Fruit fly (Drosophila melanogaster) whole organism, embryonic: ENCODE measurements around the gene Rpn1.

Experiments used
- Atf3 ChIP-seq: fragments of 200-800 bp; sonication (Bioruptor generic); optimal IDR thresholded peaks from 3 replicates; lab custom pipeline; 2016; ENCODE audit warnings: missing biosample characterization, missing genetic modification characterization
- Atf6 ChIP-seq: fragments of 200-800 bp; sonication (Bioruptor generic); IDR thresholded peaks from 2 replicates; pipeline ENCODE4 v1.3.6; 2022; ENCODE audit warnings: missing biosample characterization, missing genetic modification characterization
- Awh ChIP-seq: fragments of 200-800 bp; sonication (Bioruptor generic); IDR thresholded peaks from 2 replicates; pipeline ENCODE4, ENCODE4 v1.3.6; 2022; ENCODE audit warnings: missing biosample characterization, missing genetic modification characterization
- BtbVII ChIP-seq: fragments of 200-800 bp; sonication (Bioruptor generic); optimal IDR thresholded peaks from 3 replicates; lab custom pipeline; 2017; ENCODE audit warnings: missing biosample characterization, mild to moderate bottlenecking, missing genetic modification characterization
- CG1024 ChIP-seq: fragments of 200-800 bp; sonication (Bioruptor generic); IDR thresholded peaks from 2 replicates; pipeline ENCODE4 v1.3.6; 2022; ENCODE audit warnings: missing biosample characterization, missing genetic modification characterization
- CG10274 ChIP-seq: fragments of 200-800 bp; sonication (Bioruptor generic); optimal IDR thresholded peaks from 3 replicates; lab custom pipeline; 2017; ENCODE audit warnings: missing biosample characterization, mild to moderate bottlenecking, missing genetic modification characterization
- CG11093 ChIP-seq: fragments of 200-800 bp; sonication (Bioruptor generic); IDR thresholded peaks from 3 replicates; pipeline ENCODE4 v1.3.6; 2022; ENCODE audit warnings: missing biosample characterization, missing genetic modification characterization
- CG12104 ChIP-seq: fragments of 200-800 bp; sonication (Bioruptor generic); optimal IDR thresholded peaks from 3 replicates; lab custom pipeline; 2016; ENCODE audit warnings: missing biosample characterization, missing genetic modification characterization
- CG12236 ChIP-seq: fragments of 200-800 bp; sonication (Bioruptor generic); optimal IDR thresholded peaks from 2 replicates; lab custom pipeline; 2016; ENCODE audit warnings: missing biosample characterization, missing genetic modification characterization
- CG12391 ChIP-seq: fragments of 200-800 bp; sonication (Bioruptor generic); optimal IDR thresholded peaks from 3 replicates; lab custom pipeline; 2018; ENCODE audit warnings: missing biosample characterization, mild to moderate bottlenecking, missing genetic modification characterization, moderate library complexity
- CG13296 ChIP-seq: fragments of 200-800 bp; sonication (Bioruptor generic); optimal IDR thresholded peaks from 3 replicates; lab custom pipeline; 2018; ENCODE audit warnings: missing biosample characterization, mild to moderate bottlenecking, missing genetic modification characterization
- CG13894 ChIP-seq: fragments of 200-800 bp; sonication (Bioruptor generic); optimal IDR thresholded peaks from 3 replicates; lab custom pipeline; 2018; ENCODE audit warnings: missing biosample characterization, mild to moderate bottlenecking, missing genetic modification characterization, moderate library complexity
- CG15073 ChIP-seq: fragments of 200-800 bp; sonication (Bioruptor generic); optimal IDR thresholded peaks from 2 replicates; lab custom pipeline; 2016; ENCODE audit warnings: missing biosample characterization, missing genetic modification characterization
- CG15696 ChIP-seq: fragments of 200-800 bp; sonication (Bioruptor generic); optimal IDR thresholded peaks from 2 replicates; lab custom pipeline; 2019; ENCODE audit warnings: missing biosample characterization, mild to moderate bottlenecking, missing genetic modification characterization, moderate library complexity
- CG17912 ChIP-seq: fragments of 200-800 bp; sonication (Bioruptor generic); optimal IDR thresholded peaks from 2 replicates; lab custom pipeline; 2018; ENCODE audit warnings: missing biosample characterization, mild to moderate bottlenecking, missing genetic modification characterization
- CG18619 ChIP-seq: fragments of 200-800 bp; sonication (Bioruptor generic); optimal IDR thresholded peaks from 3 replicates; lab custom pipeline; 2017; ENCODE audit warnings: missing biosample characterization, mild to moderate bottlenecking, missing genetic modification characterization
- CG18764 ChIP-seq: fragments of 200-800 bp; sonication (Bioruptor generic); optimal IDR thresholded peaks from 3 replicates; lab custom pipeline; 2016; ENCODE audit warnings: missing biosample characterization, missing genetic modification characterization
- CG31224 ChIP-seq: fragments of 200-800 bp; sonication (Bioruptor generic); IDR thresholded peaks from 2 replicates; pipeline ENCODE4 v1.3.6; 2022; ENCODE audit warnings: missing biosample characterization, missing genetic modification characterization
- CG31388 ChIP-seq: fragments of 200-800 bp; sonication (Bioruptor generic); optimal IDR thresholded peaks from 2 replicates; lab custom pipeline; 2016; ENCODE audit warnings: missing biosample characterization, missing genetic modification characterization
- CG4328 ChIP-seq: fragments of 200-800 bp; sonication (Bioruptor generic); optimal IDR thresholded peaks from 3 replicates; lab custom pipeline; 2017; ENCODE audit warnings: missing biosample characterization, missing genetic modification reagents, missing genetic modification characterization
- CG43689 ChIP-seq: fragments of 200-800 bp; sonication (Bioruptor generic); IDR thresholded peaks from 2 replicates; pipeline ENCODE4 v1.3.6; 2022; ENCODE audit warnings: missing biosample characterization, missing genetic modification characterization
- CG6683 ChIP-seq: fragments of 200-800 bp; sonication (Bioruptor generic); optimal IDR thresholded peaks from 2 replicates; lab custom pipeline; 2017; ENCODE audit warnings: missing biosample characterization, mild to moderate bottlenecking, missing genetic modification characterization, missing genetic modification reagents
- CG8924 ChIP-seq: fragments of 200-800 bp; optimal IDR thresholded peaks from 3 replicates; lab custom pipeline; 2019; ENCODE audit warnings: missing biosample characterization, mild to moderate bottlenecking, missing genetic modification characterization, moderate library complexity
- D19A ChIP-seq: fragments of 200-800 bp; optimal IDR thresholded peaks from 3 replicates; lab custom pipeline; 2019; ENCODE audit warnings: missing biosample characterization, mild to moderate bottlenecking, missing genetic modification characterization, moderate library complexity
- Dp ChIP-seq: fragments of 200-800 bp; sonication (Bioruptor generic); optimal IDR thresholded peaks from 2 replicates; lab custom pipeline; 2018; ENCODE audit warnings: missing biosample characterization, mild to moderate bottlenecking, missing genetic modification characterization, moderate library complexity
- Elba2 ChIP-seq: fragments of 200-800 bp; sonication (Bioruptor generic); optimal IDR thresholded peaks from 3 replicates; lab custom pipeline; 2016; ENCODE audit warnings: missing biosample characterization, missing genetic modification characterization
- Nf-YC ChIP-seq: fragments of 200-800 bp; optimal IDR thresholded peaks from 3 replicates; lab custom pipeline; 2019; ENCODE audit warnings: missing biosample characterization, mild to moderate bottlenecking, missing genetic modification characterization, moderate library complexity
- NfI ChIP-seq: fragments of 200-800 bp; sonication (Bioruptor generic); optimal IDR thresholded peaks from 3 replicates; lab custom pipeline; 2018; ENCODE audit warnings: missing biosample characterization, mild to moderate bottlenecking, missing genetic modification characterization, moderate library complexity
- PHDP ChIP-seq: fragments of 200-800 bp; sonication (Bioruptor generic); optimal IDR thresholded peaks from 3 replicates; lab custom pipeline; 2018; ENCODE audit warnings: missing biosample characterization, mild to moderate bottlenecking, missing genetic modification characterization, moderate library complexity
- Side ChIP-seq: fragments of 200-800 bp; sonication (Bioruptor generic); optimal IDR thresholded peaks from 2 replicates; lab custom pipeline; 2016; ENCODE audit warnings: missing biosample characterization, missing genetic modification characterization
- Xbp1 ChIP-seq: fragments of 200-800 bp; sonication (Bioruptor generic); optimal IDR thresholded peaks from 3 replicates; lab custom pipeline; 2016; ENCODE audit warnings: missing biosample characterization, mild to moderate bottlenecking, missing genetic modification characterization
- ab ChIP-seq: fragments of 200-800 bp; sonication (Bioruptor generic); optimal IDR thresholded peaks from 2 replicates; lab custom pipeline; 2016; ENCODE audit warnings: missing biosample characterization, missing genetic modification characterization
- amos ChIP-seq: fragments of 200-800 bp; sonication (Bioruptor generic); IDR thresholded peaks from 2 replicates; pipeline ENCODE4 v1.3.6; 2022; ENCODE audit warnings: missing biosample characterization, missing genetic modification characterization; ENCODE audit not compliant: partially characterized antibody
- bowl ChIP-seq: fragments of 200-800 bp; sonication (Bioruptor generic); IDR thresholded peaks from 2 replicates; pipeline ENCODE4 v1.3.6; 2022; ENCODE audit warnings: missing biosample characterization, missing genetic modification characterization
- cas ChIP-seq: fragments of 200-800 bp; sonication (Bioruptor generic); IDR thresholded peaks from 2 replicates; pipeline ENCODE4 v1.3.6; 2022; ENCODE audit warnings: missing biosample characterization, missing genetic modification characterization
- crp ChIP-seq, 2 experiments: fragments of 200-800 bp; sonication (Bioruptor generic); optimal IDR thresholded peaks; 2 replicates in 1 of 2; 3 replicates in 1 of 2; lab custom pipeline; 2017; ENCODE audit warnings: missing biosample characterization in 2 of 2, missing genetic modification characterization in 2 of 2, mild to moderate bottlenecking in 1 of 2, moderate library complexity in 1 of 2
- dan ChIP-seq: fragments of 200-800 bp; sonication (Bioruptor generic); IDR thresholded peaks from 2 replicates; pipeline ENCODE4 v1.3.6; 2022; ENCODE audit warnings: missing biosample characterization, missing genetic modification characterization
- danr ChIP-seq: fragments of 200-800 bp; sonication (Bioruptor generic); IDR thresholded peaks from 2 replicates; pipeline ENCODE4 v1.3.6; 2022; ENCODE audit warnings: missing biosample characterization, missing genetic modification characterization
- emc ChIP-seq: fragments of 200-800 bp; sonication (Bioruptor generic); optimal IDR thresholded peaks from 2 replicates; lab custom pipeline; 2016; ENCODE audit warnings: missing biosample characterization, missing genetic modification characterization
- gro ChIP-seq: fragments of 200-800 bp; sonication (Bioruptor generic); optimal IDR thresholded peaks from 2 replicates; lab custom pipeline; 2016; ENCODE audit warnings: missing biosample characterization, missing genetic modification characterization
- hb ChIP-seq: fragments of 200-800 bp; sonication (Bioruptor generic); IDR thresholded peaks from 3 replicates; pipeline ENCODE4 v1.3.6; 2022; ENCODE audit warnings: missing biosample characterization, missing genetic modification characterization; ENCODE audit not compliant: partially characterized antibody
- psq ChIP-seq: fragments of 200-800 bp; sonication (Bioruptor generic); optimal IDR thresholded peaks from 2 replicates; lab custom pipeline; 2017; ENCODE audit warnings: missing biosample characterization, missing genetic modification characterization
- pzg ChIP-seq: fragments of 200-800 bp; sonication (Bioruptor generic); optimal IDR thresholded peaks from 3 replicates; lab custom pipeline; 2018; ENCODE audit warnings: missing biosample characterization, mild to moderate bottlenecking, missing genetic modification characterization, moderate library complexity
- scrt ChIP-seq: fragments of 200-800 bp; sonication (Bioruptor generic); optimal IDR thresholded peaks from 2 replicates; lab custom pipeline; 2018; ENCODE audit warnings: missing biosample characterization, mild to moderate bottlenecking, missing genetic modification characterization, moderate library complexity
- sisA ChIP-seq: fragments of 200-800 bp; sonication (Bioruptor generic); IDR thresholded peaks from 2 replicates; pipeline ENCODE4 v1.3.6; 2022; ENCODE audit warnings: missing biosample characterization, missing genetic modification characterization
- stc ChIP-seq: fragments of 200-800 bp; sonication (Bioruptor generic); IDR thresholded peaks from 2 replicates; pipeline ENCODE4 v1.3.6; 2022; ENCODE audit warnings: missing biosample characterization, missing genetic modification characterization
- stwl ChIP-seq: fragments of 200-800 bp; sonication (Bioruptor generic); optimal IDR thresholded peaks from 3 replicates; lab custom pipeline; 2018; ENCODE audit warnings: missing biosample characterization, mild to moderate bottlenecking, missing genetic modification characterization, moderate library complexity
- sug ChIP-seq: fragments of 200-800 bp; optimal IDR thresholded peaks from 2 replicates; lab custom pipeline; 2019; ENCODE audit warnings: missing biosample characterization, mild to moderate bottlenecking, missing genetic modification characterization, moderate library complexity
- trem ChIP-seq: fragments of 200-800 bp; optimal IDR thresholded peaks from 3 replicates; lab custom pipeline; 2019; ENCODE audit warnings: missing biosample characterization, mild to moderate bottlenecking, missing genetic modification characterization, moderate library complexity
- unc-4 ChIP-seq: fragments of 200-800 bp; sonication (Bioruptor generic); IDR thresholded peaks from 2 replicates; pipeline ENCODE4 v1.3.6; 2022; ENCODE audit warnings: missing biosample characterization, missing genetic modification characterization; ENCODE audit not compliant: partially characterized antibody
- usp ChIP-seq: fragments of >200 bp; optimal IDR thresholded peaks from 2 replicates; lab custom pipeline; 2017; ENCODE audit warnings: missing biosample characterization, missing genetic modification characterization
- vvl ChIP-seq: fragments of 200-800 bp; sonication (Bioruptor generic); IDR thresholded peaks from 2 replicates; pipeline ENCODE4 v1.3.6; 2022; ENCODE audit warnings: missing biosample characterization, missing genetic modification characterization

Gene Rpn1

dm6 chr3L:19910054-19910414, 4.8 kb upstream of the Rpn1 start, which contains the start of the genes Mi-2 and Prp3 (continued):
- TF ChIP-seq crp (GFP tag; optimal IDR thresholded peaks at IDR 0.05; lab: Kevin White, UChicago) (peak in 1 of 2 experiments; percentile 26), Atf3 (GFP tag; lab: Kevin White, UChicago) (no peak), CG11093 (GFP tag; lab: Robert Waterston, UW) (no peak), cas (GFP tag; lab: Robert Waterston, UW) (no peak), D19A (tag; lab: Kevin White, UChicago) (peak; percentile 80), CG10274 (no peak), Nf-YC (tag; lab: Kevin White, UChicago) (peak; percentile 15), CG13296 (GFP tag; lab: Kevin White, UChicago) (no peak), danr (no peak), Dp (GFP tag; lab: Kevin White, UChicago) (peak; percentile 47), sisA (GFP tag; lab: Robert Waterston, UW) (no peak), CG15073 (GFP tag; lab: Kevin White, UChicago) (no peak), scrt (GFP tag; lab: Kevin White, UChicago) (no peak), CG8924 (peak; percentile 71), CG18619 (GFP tag; lab: Kevin White, UChicago) (no peak), CG31224 (no peak), CG4328 (GFP tag; lab: Kevin White, UChicago) (peak; percentile 9), BtbVII (no peak), stc (GFP tag; lab: Robert Waterston, UW) (no peak), hb (GFP tag; lab: Robert Waterston, UW) (no peak), PHDP (tag; lab: Kevin White, UChicago) (no peak), amos (GFP tag; lab: Robert Waterston, UW) (peak; percentile 37; the same call in 1 of the 2 replicates), usp (GFP tag; lab: Kevin White, UChicago) (no peak), sug (tag; lab: Kevin White, UChicago) (peak; percentile 40), gro (GFP tag; lab: Kevin White, UChicago) (peak; percentile 21), ab (GFP tag; lab: Kevin White, UChicago) (no peak), Side (GFP tag; lab: Kevin White, UChicago) (no peak), Elba2 (GFP tag; lab: Kevin White, UChicago) (no peak), pzg (GFP tag; lab: Kevin White, UChicago) (peak; percentile 84), CG6683 (no peak), stwl (peak; percentile 91), CG18764 (GFP tag; lab: Kevin White, UChicago) (no peak), CG12391 (tag; lab: Kevin White, UChicago) (peak; percentile 34), trem (tag; lab: Kevin White, UChicago) (peak; percentile 51), Atf6 (no peak), CG43689 (no peak), Awh (GFP tag; lab: Robert Waterston, UW) (no peak), vvl (GFP tag; lab: Robert Waterston, UW) (peak; percentile 61; the same call in 1 of the 2 replicates), bowl (GFP tag; lab: Robert Waterston, UW) (no peak), CG1024 (no peak), CG12104 (GFP tag; lab: Kevin White, UChicago) (no peak), CG13894 (tag; lab: Kevin White, UChicago) (no peak), unc-4 (no peak), CG12236 (GFP tag; lab: Kevin White, UChicago) (no peak), psq (GFP tag; lab: Kevin White, UChicago) (no peak), dan (no peak), CG31388 (no peak), NfI (GFP tag; lab: Kevin White, UChicago) (no peak), Xbp1 (GFP tag; lab: Kevin White, UChicago) (peak; percentile 28), CG15696 (tag; lab: Kevin White, UChicago) (no peak), emc (no peak), CG17912 (GFP tag; lab: Kevin White, UChicago) (peak; percentile 42)
